Fruit fly (Drosophila melanogaster) ovary, adult (tissue): Measurements from ENCODE around the gene CG33700.
A peak's percentile ranks its signal among the peaks of the same experiment; 100 is the strongest.

Source experiments
- CG17801 ChIP-seq: fragments of 200-800 bp; optimal IDR thresholded peaks from 2 replicates; lab custom pipeline; 2019; ENCODE audit warnings: missing biosample characterization, mild to moderate bottlenecking, missing genetic modification characterization, moderate library complexity; ENCODE audit not compliant: partially characterized antibody

The CG33700 gene

DNA sequence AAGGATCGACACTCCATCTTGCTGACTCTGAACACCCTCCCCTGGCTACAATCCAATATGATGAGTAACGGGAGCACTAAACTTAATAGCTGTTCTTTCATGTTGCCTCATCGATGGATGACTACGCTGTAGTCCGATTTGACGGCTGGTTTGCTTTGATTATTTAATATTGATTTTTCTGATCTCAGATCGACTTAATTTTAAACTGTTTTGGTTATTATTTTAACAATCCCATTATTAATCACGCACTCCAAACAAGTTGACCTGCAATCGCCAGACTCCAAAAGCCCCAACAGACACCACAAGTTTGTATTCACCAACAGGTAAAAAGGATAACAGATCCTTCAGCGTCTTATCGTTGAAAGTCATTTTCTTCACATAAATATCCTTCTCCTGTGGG, 12.8 kb downstream of the CG33700 start, which contains the start of gene CG33703:
Gene CG33703 (minus strand): TSS at position 101 of the 400 bp plus-strand sequence.
- no peak for TF ChIP-seq CG17801 (GFP tag; lab: Kevin White, UChicago)

DNA sequence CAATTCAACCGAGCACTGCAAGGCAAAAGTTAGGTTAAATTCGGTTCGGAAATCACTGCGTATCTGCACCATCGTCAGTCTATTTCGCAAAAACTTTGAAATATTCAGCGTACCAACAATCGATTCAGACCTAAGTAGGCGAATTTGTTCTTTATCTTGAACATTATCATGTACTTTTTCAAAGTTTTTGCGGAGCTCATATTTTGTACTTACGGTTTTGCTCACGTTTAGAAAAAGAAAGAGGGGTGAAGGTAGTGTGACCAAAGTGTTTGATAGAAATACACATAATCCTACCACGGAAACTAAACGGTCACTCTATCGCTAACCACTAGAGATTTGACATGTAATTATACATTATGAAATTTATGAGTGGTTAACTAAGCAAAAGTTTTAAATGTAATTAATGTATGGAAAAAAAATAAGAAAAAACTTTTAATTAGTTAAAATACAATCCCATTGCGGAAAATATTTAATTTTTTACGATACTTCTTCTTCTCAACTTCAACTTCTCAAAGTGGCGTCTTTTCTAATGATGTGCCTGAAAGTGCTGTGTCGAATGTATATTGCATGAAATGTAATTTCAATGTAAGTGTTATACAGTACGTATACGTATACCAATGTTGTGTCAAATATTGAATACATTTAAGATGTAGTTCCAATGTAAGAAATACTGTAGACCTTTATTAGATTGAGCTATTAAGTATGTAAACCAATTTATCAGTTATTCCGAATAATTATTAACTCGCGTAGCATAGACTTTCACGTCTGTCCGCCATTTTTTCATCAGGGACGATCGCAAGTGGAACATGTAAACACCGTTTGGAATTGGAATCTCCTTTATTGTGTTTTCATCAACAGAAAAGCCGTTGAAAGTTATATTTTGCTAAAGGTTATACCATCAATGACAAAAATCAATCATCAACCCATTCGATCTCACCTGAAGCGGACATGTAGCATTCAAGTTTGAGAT, 13.8 kb downstream of the CG33700 start, which contains the start of gene RpS9:
Gene RpS9 (minus strand): TSS at position 245 of the 970 bp plus-strand sequence.
- TF ChIP-seq CG17801 (GFP tag; lab: Kevin White, UChicago) = peak; percentile 77

DNA sequence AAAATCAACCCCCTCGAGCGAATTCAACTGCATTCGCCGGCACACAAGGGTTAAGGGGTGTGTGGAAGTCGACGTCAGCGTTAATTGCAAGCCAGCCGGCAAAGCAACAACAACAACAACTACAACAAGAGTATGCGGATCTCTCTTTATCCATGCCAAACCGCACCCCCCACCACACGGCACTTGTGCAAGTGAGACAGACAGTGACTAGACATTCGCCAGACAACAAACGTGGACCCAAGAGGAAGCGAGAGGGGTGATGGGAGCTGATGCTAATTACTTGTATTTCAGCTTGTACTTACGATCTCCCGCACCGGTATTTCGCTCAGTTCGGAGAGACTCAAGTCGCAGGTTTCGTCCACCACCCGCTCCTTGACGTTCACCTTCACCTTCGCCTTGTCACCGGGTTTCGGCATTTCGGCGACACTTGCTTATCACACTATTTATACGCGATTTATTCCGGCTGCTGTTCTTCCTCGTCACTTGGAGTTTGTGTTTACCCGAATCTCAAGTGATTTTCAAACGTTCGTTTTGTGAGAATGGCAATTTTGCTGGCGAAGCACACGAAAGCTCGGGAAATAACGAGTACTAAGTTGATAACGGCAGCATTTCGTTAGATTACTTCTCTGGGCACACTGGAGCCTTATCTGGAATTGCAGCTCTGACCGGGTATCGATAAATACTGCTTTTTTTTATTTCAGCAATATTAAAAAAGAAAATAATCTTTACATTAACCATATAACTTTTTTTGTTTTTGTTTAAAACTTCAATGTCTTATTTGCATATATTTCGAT, 16.1 kb downstream of the CG33700 start, which contains the start of gene CG3408:
Gene CG3408 (minus strand): TSS at position 547 of the 794 bp plus-strand sequence.
- peak; percentile 44 for TF ChIP-seq CG17801 (GFP tag; lab: Kevin White, UChicago)

- TF ChIP-seq CG17801 (GFP tag; lab: Kevin White, UChicago) = no peak
Observed at dm6 chr3L:9508653-9509036, 16.7 kb downstream of the CG33700 start.

DNA sequence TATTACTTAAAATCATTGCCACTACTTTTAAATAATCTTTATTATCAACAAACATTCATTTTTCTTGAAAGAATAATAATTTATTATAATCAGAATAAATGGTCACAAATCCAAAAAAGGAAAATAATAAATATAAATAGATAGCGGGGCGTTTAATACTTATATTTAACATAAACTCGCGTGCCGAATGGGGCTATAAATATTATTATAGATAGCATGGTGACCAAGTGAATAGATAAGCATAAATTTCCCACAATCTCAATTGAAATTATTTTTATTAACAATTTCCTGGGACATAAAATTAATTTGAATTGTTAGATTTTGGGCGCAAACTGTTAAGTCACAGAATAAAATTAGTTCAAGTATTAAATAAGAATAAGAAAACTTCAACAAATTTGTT, 18.9 kb downstream of the CG33700 start:
- TF ChIP-seq CG17801 (GFP tag; lab: Kevin White, UChicago) = no peak

DNA sequence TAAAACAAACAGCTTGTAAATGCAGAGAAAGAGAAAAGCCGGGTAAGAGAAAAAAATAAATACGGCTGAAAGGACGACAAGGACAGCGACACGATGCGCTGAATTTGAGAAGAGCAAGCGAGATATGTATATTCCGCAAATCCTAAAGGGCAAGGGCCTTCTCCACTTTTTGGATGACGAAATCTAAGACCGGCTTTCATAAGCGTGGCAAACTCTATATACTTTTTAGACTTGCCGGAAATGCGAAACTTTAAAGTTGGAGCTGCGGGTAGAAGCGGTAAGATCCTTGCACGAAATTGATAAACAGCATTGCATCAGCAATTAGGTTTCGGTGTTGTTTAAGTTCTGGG, 19.7 kb downstream of the CG33700 start:
- no peak for TF ChIP-seq CG17801 (GFP tag; lab: Kevin White, UChicago)

- TF ChIP-seq CG17801 (GFP tag; lab: Kevin White, UChicago) = no peak
Observed at dm6 chr3L:9505007-9505712, 20.2 kb downstream of the CG33700 start, which contains the start of gene path. TSS of gene path (minus strand) at chr3L:9505328.

DNA sequence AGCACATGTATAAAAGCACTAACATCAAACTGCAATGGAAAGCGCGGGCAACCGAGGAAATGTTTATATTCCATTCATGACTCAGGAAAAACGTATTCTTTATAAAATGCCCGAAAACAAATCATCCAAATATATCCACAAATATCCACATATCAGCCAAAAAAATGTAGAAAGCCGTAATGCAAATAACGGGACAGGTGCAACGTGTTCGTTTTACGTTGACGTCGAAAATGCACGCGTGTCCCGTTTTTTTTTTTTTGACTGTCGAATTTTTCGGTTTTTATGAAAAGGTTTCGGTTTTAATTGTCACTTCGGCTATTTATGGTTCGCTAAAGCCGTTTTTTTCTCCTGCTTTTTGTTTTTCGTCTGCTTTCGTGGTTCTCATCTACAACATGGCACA, 20.8 kb downstream of the CG33700 start:
- no peak for TF ChIP-seq CG17801 (GFP tag; lab: Kevin White, UChicago)

DNA sequence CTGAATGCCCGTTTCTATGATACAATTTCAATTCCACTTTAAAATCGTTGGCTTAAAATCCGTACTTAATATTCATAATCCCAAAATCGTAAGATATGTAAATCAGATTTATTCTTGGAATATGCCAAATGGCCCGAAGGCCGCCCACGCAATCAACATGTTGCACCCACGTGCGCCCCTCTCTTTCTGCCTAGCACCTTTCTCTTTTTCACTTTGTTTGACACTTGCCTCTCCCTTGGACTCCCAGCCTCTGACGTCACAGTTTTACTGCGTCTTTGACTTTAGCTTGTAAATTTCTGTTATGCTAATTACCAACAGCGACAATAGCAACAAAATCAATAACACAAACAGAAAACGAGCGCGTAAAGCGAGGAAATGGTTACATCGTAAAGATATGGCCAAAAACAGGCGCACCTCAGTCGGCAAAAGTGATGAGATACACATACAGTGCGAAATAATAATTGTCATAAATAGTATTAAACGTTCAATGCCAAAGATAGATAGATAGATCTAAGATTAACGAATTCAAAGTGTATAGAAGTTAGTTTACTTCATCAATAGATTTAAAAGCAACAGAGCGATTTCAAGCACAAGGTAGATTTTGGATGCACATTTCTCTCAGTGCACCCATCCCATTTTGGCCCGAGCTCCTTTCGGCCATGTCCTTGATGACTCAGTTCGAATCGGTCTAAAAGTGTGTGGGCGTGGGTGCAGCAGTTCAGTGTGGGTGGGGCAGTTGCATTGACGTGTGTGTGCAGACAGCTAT, 21.6 kb downstream of the CG33700 start:
- TF ChIP-seq CG17801 (GFP tag; lab: Kevin White, UChicago) = no peak

dm6 chr3L:9502856-9503255, 22.5 kb downstream of the CG33700 start:
- TF ChIP-seq CG17801 (GFP tag; lab: Kevin White, UChicago) = no peak

dm6 chr3L:9502294-9502693, 23.1 kb downstream of the CG33700 start:
- no peak for TF ChIP-seq CG17801 (GFP tag; lab: Kevin White, UChicago)

DNA sequence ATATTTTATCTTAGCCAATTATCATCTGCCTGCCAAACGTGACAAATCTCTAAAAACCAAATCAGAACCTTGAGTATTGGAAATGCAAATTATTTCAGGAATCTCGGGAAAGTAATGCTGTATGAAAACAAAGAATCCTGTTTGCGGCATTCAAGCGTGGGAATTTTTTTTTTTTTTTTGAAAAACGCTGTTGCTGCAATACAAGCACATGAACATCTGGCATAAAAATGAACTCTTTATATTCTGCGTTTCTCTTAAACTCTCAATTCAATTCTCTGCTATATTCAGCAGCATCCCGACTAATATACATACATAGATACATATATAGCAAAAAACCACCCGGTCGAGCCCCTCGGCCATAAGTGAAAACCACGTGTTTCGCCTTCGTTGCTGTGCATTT, 24.0 kb downstream of the CG33700 start:
- no peak for TF ChIP-seq CG17801 (GFP tag; lab: Kevin White, UChicago)

- no peak for TF ChIP-seq CG17801 (GFP tag; lab: Kevin White, UChicago)
Observed at dm6 chr3L:9499919-9500807, 25.2 kb downstream of the CG33700 start.
